Worm (Caenorhabditis elegans) whole organism, L4 larva: ENCODE measurements around the gene tsp-21.

Experiments
- T26A8.4 ChIP-seq: fragments of 200-800 bp; sonication (Bioruptor generic); IDR thresholded peaks from 2 replicates; pipeline ENCODE4 v1.3.6; 2022; ENCODE audit warnings: missing genetic modification characterization, missing compliant biosample characterization
- ZK546.5 ChIP-seq, 2 experiments: sonication (generic microtip); optimal IDR thresholded peaks; 2 replicates each; lab custom pipeline; 2017; ENCODE audit warnings: missing biosample characterization in 2 of 2, missing genetic modification characterization in 2 of 2
- aly-2 ChIP-seq: sonication (generic microtip); optimal IDR thresholded peaks from 2 replicates; lab custom pipeline; 2018; ENCODE audit warnings: missing biosample characterization, missing genetic modification characterization
- ceh-28 ChIP-seq: fragments of 150-350 bp; optimal IDR thresholded peaks from 2 replicates; lab custom pipeline; 2014; ENCODE audit warnings: missing biosample characterization, missing genetic modification reagents, missing genetic modification characterization
- daf-12 ChIP-seq: fragments of 150-350 bp; optimal IDR thresholded peaks from 2 replicates; lab custom pipeline; 2014; ENCODE audit warnings: missing biosample characterization, missing genetic modification reagents, missing genetic modification characterization
- daf-16 ChIP-seq, 3 experiments: sonication (generic microtip); optimal IDR thresholded peaks; 2 replicates each; lab custom pipeline; 2016 to 2017; ENCODE audit warnings: missing genetic modification characterization in 3 of 3, missing genetic modification reagents in 3 of 3, mild to moderate bottlenecking in 2 of 3, missing compliant biosample characterization in 2 of 3, missing biosample characterization in 1 of 3, moderate library complexity in 1 of 3
- dpl-1 ChIP-seq: fragments of 150-350 bp; optimal IDR thresholded peaks from 2 replicates; lab custom pipeline; 2014; ENCODE audit warnings: missing biosample characterization, missing genetic modification reagents, missing genetic modification characterization
- dve-1 ChIP-seq: sonication (generic microtip); optimal IDR thresholded peaks from 2 replicates; lab custom pipeline; 2017; ENCODE audit warnings: antibody characterized with exemption, mild to moderate bottlenecking, missing genetic modification characterization, missing compliant biosample characterization; ENCODE audit not compliant: insufficient read depth
- fkh-10 ChIP-seq: fragments of 150-350 bp; optimal IDR thresholded peaks from 2 replicates; lab custom pipeline; 2014; ENCODE audit warnings: missing biosample characterization, missing genetic modification reagents, missing genetic modification characterization
- fos-1 ChIP-seq: fragments of 150-350 bp; optimal IDR thresholded peaks from 2 replicates; lab custom pipeline; 2014; ENCODE audit warnings: missing biosample characterization, missing genetic modification characterization
- lin-38 ChIP-seq: fragments of 200-800 bp; sonication (Bioruptor generic); IDR thresholded peaks from 2 replicates; pipeline ENCODE4 v1.3.6; 2022; ENCODE audit warnings: missing genetic modification reagents, missing genetic modification characterization, missing compliant biosample characterization
- mxl-3 ChIP-seq: fragments of 200-800 bp; sonication (Bioruptor generic); optimal IDR thresholded peaks from 2 replicates; lab custom pipeline; 2018; ENCODE audit warnings: mild to moderate bottlenecking, missing genetic modification characterization, missing compliant biosample characterization
- nhr-25 ChIP-seq: sonication (generic microtip); optimal IDR thresholded peaks from 2 replicates; lab custom pipeline; 2017; ENCODE audit warnings: missing genetic modification characterization, mild to moderate bottlenecking, missing compliant biosample characterization, antibody characterized with exemption, moderate library complexity, borderline replicate concordance; ENCODE audit not compliant: insufficient read depth
- nhr-28 ChIP-seq: fragments of 150-350 bp; optimal IDR thresholded peaks from 2 replicates; lab custom pipeline; 2014; ENCODE audit warnings: missing biosample characterization, missing genetic modification characterization
- pqm-1 ChIP-seq: sonication (generic microtip); optimal IDR thresholded peaks from 2 replicates; lab custom pipeline; 2017; ENCODE audit warnings: missing biosample characterization, missing genetic modification characterization
- spr-1 ChIP-seq: sonication (generic microtip); optimal IDR thresholded peaks from 2 replicates; lab custom pipeline; 2016; ENCODE audit warnings: mild to moderate bottlenecking, missing genetic modification characterization, missing compliant biosample characterization

Gene tsp-21

DNA sequence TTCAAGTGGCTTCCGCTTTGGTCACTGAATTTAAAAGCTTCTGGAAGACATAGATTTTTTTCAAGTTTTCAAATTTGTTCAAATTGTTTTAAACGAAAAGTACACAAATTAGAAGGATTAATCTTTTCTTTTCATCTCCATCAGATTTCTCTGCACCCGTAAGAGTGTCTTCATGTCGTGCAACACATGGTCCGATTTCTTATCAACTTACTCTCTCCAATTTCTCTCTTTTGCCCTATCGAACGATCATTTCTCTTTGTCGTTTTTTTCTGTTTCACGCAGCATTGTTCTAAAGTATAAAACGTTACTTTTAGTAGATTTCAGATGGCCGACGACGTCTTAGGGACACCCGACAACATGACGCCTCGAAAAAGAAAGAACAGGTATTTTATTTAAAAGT is 33.1 kb downstream of the tsp-21 start, which contains the start of gene pssy-1:
Gene pssy-1, plus strand, starts transcription at position 318 of the 400 bp plus-strand sequence.
- no peak for TF ChIP-seq nhr-25 (tag; lab: Kevin White, UChicago)
- no peak for TF ChIP-seq ZK546.5 (tag; optimal IDR thresholded peaks at IDR 0.05; lab: Kevin White, UChicago)
- TF ChIP-seq aly-2 = no peak
- TF ChIP-seq dpl-1 (GFP tag; lab: Kevin White, UChicago) = no peak

ce11 chrX:9976206-9976605 is 44.0 kb downstream of the tsp-21 start, which contains the start of gene mgl-1:
TSS of gene mgl-1 (minus strand) at chrX:9976306.
- peak; percentile 4 for TF ChIP-seq daf-12 (tag; lab: Kevin White, UChicago)
- no peak for TF ChIP-seq fos-1 (tag; lab: Kevin White, UChicago)
- no peak for TF ChIP-seq nhr-28 (tag; lab: Kevin White, UChicago)

DNA sequence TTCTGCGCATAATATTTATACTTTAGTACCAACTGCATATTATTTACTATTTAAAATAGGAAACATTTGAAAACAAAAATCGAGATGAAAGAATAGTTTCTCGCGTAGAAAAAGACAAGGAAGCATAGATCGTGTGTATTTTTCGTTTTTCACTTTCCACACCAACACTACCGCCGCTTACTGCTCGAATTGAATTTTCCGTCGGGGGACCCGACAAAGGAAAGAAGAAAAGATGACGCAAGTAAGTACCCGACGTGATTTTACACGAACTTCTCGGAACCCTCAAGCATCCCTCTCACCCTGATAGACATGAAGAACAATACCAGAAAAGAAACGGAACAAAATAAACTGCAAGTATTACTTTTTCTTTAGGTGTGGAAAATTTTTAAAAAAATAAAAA is 49.1 kb downstream of the tsp-21 start:
- no peak for TF ChIP-seq lin-38
- TF ChIP-seq fkh-10 (GFP tag; lab: Kevin White, UChicago) = peak; percentile 74

- TF ChIP-seq spr-1 (no peak), nhr-28 (tag; lab: Kevin White, UChicago) (peak; percentile 95), mxl-3 (GFP tag; lab: Kevin White, UChicago) (no peak), daf-16 (GFP tag; optimal IDR thresholded peaks at IDR 0.05; lab: Kevin White, UChicago) (no peak), daf-16 (tag; optimal IDR thresholded peaks at IDR 0.05; lab: Kevin White, UChicago) (peak; percentile 92), pqm-1 (peak; percentile 18), dve-1 (peak; percentile 22), T26A8.4 (GFP tag; lab: Robert Waterston, UW) (no peak), ceh-28 (tag; lab: Kevin White, UChicago) (no peak)
- TF ChIP-seq, all 104 proteins: peak for 4
Observed at ce11 chrX:9984889-9985404, 52.8 kb downstream of the tsp-21 start, which contains the start of gene F19C6.5. TSS of gene F19C6.5 (minus strand) at chrX:9984939.
